Worm (Caenorhabditis elegans) whole organism, young adult: ENCODE data around the gene nspe-3.
A peak's percentile ranks its signal among the peaks of the same experiment; 100 is the strongest.

Source experiments
- F22D6.2 ChIP-seq: sonication (generic microtip); optimal IDR thresholded peaks from 2 replicates; lab custom pipeline; 2016; ENCODE audit warnings: mild to moderate bottlenecking, missing genetic modification characterization, missing compliant biosample characterization
- F55B11.4 ChIP-seq: sonication (generic microtip); optimal IDR thresholded peaks from 2 replicates; lab custom pipeline; 2016; ENCODE audit warnings: missing compliant biosample characterization, missing genetic modification characterization, borderline replicate concordance; ENCODE audit not compliant: insufficient read depth
- ama-1 ChIP-seq, 3 experiments: fragments of 150-350 bp in 1 of 3; sonication (generic microtip) in 2 of 3; optimal IDR thresholded peaks; 2 replicates each; lab custom pipeline; 2014 to 2018; ENCODE audit warnings: missing biosample characterization in 2 of 3, missing genetic modification characterization in 2 of 3, missing genetic modification reagents in 2 of 3
- hlh-12 ChIP-seq: sonication (generic microtip); optimal IDR thresholded peaks from 2 replicates; lab custom pipeline; 2016; ENCODE audit warnings: missing genetic modification characterization, missing compliant biosample characterization
- lin-40 ChIP-seq: sonication (generic microtip); optimal IDR thresholded peaks from 2 replicates; lab custom pipeline; 2016; ENCODE audit warnings: missing genetic modification characterization, mild to moderate bottlenecking, missing compliant biosample characterization, missing genotype, missing genetic modification reagents
- mcd-1 ChIP-seq: fragments of 200-800 bp; sonication (Bioruptor generic); IDR thresholded peaks from 2 replicates; pipeline ENCODE4 v1.3.6; 2022; ENCODE audit warnings: missing genetic modification reagents, missing genetic modification characterization, missing compliant biosample characterization
- mxl-1 ChIP-seq: sonication (generic microtip); optimal IDR thresholded peaks from 2 replicates; lab custom pipeline; 2016; ENCODE audit warnings: missing genetic modification characterization, missing compliant biosample characterization
- rec-8 ChIP-seq, 2 experiments: sonication (generic microtip); optimal IDR thresholded peaks; 2 replicates each; lab custom pipeline; 2016; ENCODE audit warnings: mild to moderate bottlenecking in 2 of 2, missing genetic modification characterization in 2 of 2, missing genetic modification reagents in 2 of 2, missing genotype in 2 of 2, missing biosample characterization in 1 of 2, missing compliant biosample characterization in 1 of 2, moderate library complexity in 1 of 2
- sea-2 ChIP-seq: fragments of 200-800 bp; sonication (Bioruptor generic); IDR thresholded peaks from 2 replicates; pipeline ENCODE4 v1.3.6; 2022; ENCODE audit warnings: missing genetic modification characterization, missing compliant biosample characterization
- snpc-1.1 ChIP-seq: sonication (generic microtip); optimal IDR thresholded peaks from 2 replicates; lab custom pipeline; 2017; ENCODE audit warnings: missing genetic modification characterization, mild to moderate bottlenecking, missing compliant biosample characterization, antibody characterized with exemption, moderate library complexity, missing genotype, missing genetic modification reagents; ENCODE audit not compliant: insufficient read depth
- snpc-1.3 ChIP-seq: sonication (generic microtip); optimal IDR thresholded peaks from 2 replicates; lab custom pipeline; 2017; ENCODE audit warnings: missing genetic modification characterization, mild to moderate bottlenecking, missing compliant biosample characterization, antibody characterized with exemption, moderate library complexity, missing genotype, missing genetic modification reagents; ENCODE audit not compliant: insufficient read depth
- tbp1 ChIP-seq: fragments of 200-800 bp; sonication (Bioruptor generic); optimal IDR thresholded peaks from 2 replicates; lab custom pipeline; 2018; ENCODE audit warnings: mild to moderate bottlenecking, missing genetic modification characterization, missing compliant biosample characterization
- xnd-1 ChIP-seq: sonication (generic microtip); optimal IDR thresholded peaks from 2 replicates; lab custom pipeline; 2016; ENCODE audit warnings: missing genotype, missing genetic modification reagents, missing genetic modification characterization, missing compliant biosample characterization
- zfh-2 ChIP-seq: fragments of 200-800 bp; sonication (Bioruptor generic); conservative IDR thresholded peaks from 2 replicates; pipeline ENCODE4 v1.3.6; 2022; ENCODE audit warnings: missing genetic modification reagents, missing genetic modification characterization, missing compliant biosample characterization
- ztf-22 ChIP-seq: fragments of 200-800 bp; sonication (Bioruptor generic); optimal IDR thresholded peaks from 2 replicates; lab custom pipeline; 2018; ENCODE audit warnings: mild to moderate bottlenecking, missing genetic modification characterization, moderate library complexity, missing compliant biosample characterization

Gene nspe-3

DNA sequence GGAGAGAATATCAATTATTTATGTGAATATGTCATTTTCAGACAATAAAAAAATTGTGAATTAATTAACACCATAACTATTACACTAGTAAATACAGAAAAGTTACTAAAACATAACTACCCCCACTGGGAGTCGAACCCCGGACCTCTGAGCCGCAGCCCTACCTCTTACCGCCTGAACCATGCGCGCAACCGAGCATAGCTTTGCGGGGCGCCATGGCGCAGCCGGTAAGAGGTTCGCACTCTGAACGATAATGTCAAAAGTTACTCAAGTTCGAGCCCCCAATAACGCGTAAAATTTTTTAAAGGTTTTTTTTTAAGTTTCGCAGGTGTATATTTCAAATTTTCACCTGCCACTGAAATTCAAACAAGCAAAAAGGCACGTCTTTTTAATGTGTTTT lies 48.4 kb downstream of the nspe-3 start:
- no peak for TF ChIP-seq lin-40 (tag; lab: Kevin White, UChicago)
- no peak for TF ChIP-seq F55B11.4
- TF ChIP-seq F22D6.2 (tag; lab: Kevin White, UChicago), result no peak
- TF ChIP-seq ama-1 (optimal IDR thresholded peaks at IDR 0.05; lab: Kevin White, UChicago), result no peak
- TF ChIP-seq ama-1 (GFP tag; optimal IDR thresholded peaks at IDR 0.05; lab: Kevin White, UChicago), result no peak
- peak; percentile 0 for TF ChIP-seq tbp1 (GFP tag; lab: Kevin White, UChicago)
- TF ChIP-seq zfh-2, result peak; percentile 61
- TF ChIP-seq hlh-12, result no peak
- TF ChIP-seq xnd-1 (tag; lab: Kevin White, UChicago), result no peak
- TF ChIP-seq rec-8 (tag; optimal IDR thresholded peaks at IDR 0.05; lab: Kevin White, UChicago), result no peak
- TF ChIP-seq snpc-1.1 (tag; lab: Kevin White, UChicago), result no peak
- TF ChIP-seq mxl-1 (tag; lab: Kevin White, UChicago), result no peak
- 0 out of 2 replicates have a peak, but pooled peaks have one; percentile 23 for TF ChIP-seq mcd-1 (GFP tag; lab: Robert Waterston, UW)
- no peak for TF ChIP-seq snpc-1.3
- TF ChIP-seq sea-2, result no peak
- no peak for TF ChIP-seq ztf-22 (GFP tag; lab: Kevin White, UChicago)
- TF ChIP-seq, all 124 proteins: peak for 3
